Fruit fly (Drosophila melanogaster): ENCODE data around the gene Vps37B.

dm6 chr3R:5266282-5266681, 40.3 kb downstream of the Vps37B start:
- TF ChIP-seq usp (GFP tag; optimal IDR thresholded peaks at IDR 0.05): no peak
- TF ChIP-seq pan (optimal IDR thresholded peaks at IDR 0.05): no peak
- no peak for TF ChIP-seq psq (optimal IDR thresholded peaks at IDR 0.05)

Data from whole organism.